Worm (Caenorhabditis elegans) whole organism, L4/young adult: ENCODE results near the gene nhr-209.

ENCODE experiments used
- dao-5 ChIP-seq: sonication (generic microtip); optimal IDR thresholded peaks from 2 replicates; lab custom pipeline; 2016; ENCODE audit warnings: missing genotype, missing genetic modification characterization, moderate library complexity, missing compliant biosample characterization
- him-1 ChIP-seq: sonication (generic microtip); optimal IDR thresholded peaks from 2 replicates; lab custom pipeline; 2016; ENCODE audit warnings: missing genotype, missing genetic modification reagents, missing genetic modification characterization, missing compliant biosample characterization

- no peak for TF ChIP-seq him-1
- TF ChIP-seq dao-5 (tag; lab: Kevin White, UChicago), result no peak
Observed at ce11 chrV:12065859-12066258, 32.1 kb upstream of the nhr-209 start.
